Worm (Caenorhabditis elegans) whole organism, early embryonic: ENCODE results near the gene tax-4.

Source experiments
- B0310.2 ChIP-seq: sonication (generic microtip); optimal IDR thresholded peaks from 2 replicates; lab custom pipeline; 2016; ENCODE audit warnings: mild to moderate bottlenecking, missing genetic modification characterization, missing compliant biosample characterization
- F13C5.2 ChIP-seq: sonication (generic microtip); optimal IDR thresholded peaks from 2 replicates; lab custom pipeline; 2017; ENCODE audit warnings: mild to moderate bottlenecking, missing genetic modification characterization, inconsistent platforms, missing compliant biosample characterization
- aly-1 ChIP-seq: sonication (generic microtip); optimal IDR thresholded peaks from 2 replicates; lab custom pipeline; 2016; ENCODE audit warnings: missing genetic modification characterization, missing compliant biosample characterization
- ama-1 ChIP-seq: fragments of 150-350 bp; optimal IDR thresholded peaks from 2 replicates; lab custom pipeline; 2014
- ceh-13 ChIP-seq: fragments of 200-800 bp; sonication (Bioruptor generic); optimal IDR thresholded peaks from 2 replicates; lab custom pipeline; 2018; ENCODE audit warnings: mild to moderate bottlenecking, missing genetic modification characterization, missing compliant biosample characterization
- ceh-36 ChIP-seq: sonication (generic microtip); optimal IDR thresholded peaks from 2 replicates; lab custom pipeline; 2016; ENCODE audit warnings: missing genetic modification characterization, inconsistent platforms, missing compliant biosample characterization
- ets-7 ChIP-seq: sonication (generic microtip); optimal IDR thresholded peaks from 2 replicates; lab custom pipeline; 2016; ENCODE audit warnings: missing genotype, missing genetic modification characterization, missing compliant biosample characterization
- flt-1 ChIP-seq: fragments of 200-800 bp; sonication (Bioruptor generic); IDR thresholded peaks from 2 replicates; pipeline ENCODE4 v1.3.6; 2022; ENCODE audit warnings: missing genetic modification characterization, missing compliant biosample characterization
- hmbx-1 ChIP-seq: sonication (generic microtip); optimal IDR thresholded peaks from 2 replicates; lab custom pipeline; 2016; ENCODE audit warnings: mild to moderate bottlenecking, missing genetic modification characterization, missing compliant biosample characterization
- hmg-4 ChIP-seq: fragments of 200-800 bp; sonication (Bioruptor generic); optimal IDR thresholded peaks from 2 replicates; lab custom pipeline; 2018; ENCODE audit warnings: mild to moderate bottlenecking, missing genetic modification characterization, missing compliant biosample characterization
- hnd-1 ChIP-seq: sonication (generic microtip); optimal IDR thresholded peaks from 2 replicates; lab custom pipeline; 2016; ENCODE audit warnings: missing genetic modification characterization, missing compliant biosample characterization
- pes-1 ChIP-seq: fragments of 200-800 bp; sonication (Bioruptor generic); IDR thresholded peaks from 2 replicates; pipeline ENCODE4 v1.3.6; 2022; ENCODE audit warnings: missing genetic modification reagents, missing genetic modification characterization, missing compliant biosample characterization
- scrt-1 ChIP-seq: fragments of 200-800 bp; sonication (Bioruptor generic); IDR thresholded peaks from 2 replicates; pipeline ENCODE4 v1.3.6; 2022; ENCODE audit warnings: missing genetic modification characterization, missing compliant biosample characterization
- sea-1 ChIP-seq: fragments of 200-800 bp; sonication (Bioruptor generic); conservative IDR thresholded peaks from 2 replicates; pipeline ENCODE4 v1.3.6; 2022; ENCODE audit warnings: missing genetic modification characterization, missing compliant biosample characterization
- tbx-11 ChIP-seq: fragments of 200-800 bp; sonication (Bioruptor generic); IDR thresholded peaks from 2 replicates; pipeline ENCODE4 v1.3.6; 2022; ENCODE audit warnings: missing genetic modification characterization, missing compliant biosample characterization
- tbx-37 ChIP-seq: fragments of 200-800 bp; sonication (Bioruptor generic); conservative IDR thresholded peaks from 2 replicates; pipeline ENCODE4 v1.3.6; 2022; ENCODE audit warnings: missing genetic modification reagents, missing genetic modification characterization, missing compliant biosample characterization
- tra-4 ChIP-seq: sonication (generic microtip); optimal IDR thresholded peaks from 2 replicates; lab custom pipeline; 2017; ENCODE audit warnings: missing genetic modification characterization, missing compliant biosample characterization

The tax-4 gene

DNA sequence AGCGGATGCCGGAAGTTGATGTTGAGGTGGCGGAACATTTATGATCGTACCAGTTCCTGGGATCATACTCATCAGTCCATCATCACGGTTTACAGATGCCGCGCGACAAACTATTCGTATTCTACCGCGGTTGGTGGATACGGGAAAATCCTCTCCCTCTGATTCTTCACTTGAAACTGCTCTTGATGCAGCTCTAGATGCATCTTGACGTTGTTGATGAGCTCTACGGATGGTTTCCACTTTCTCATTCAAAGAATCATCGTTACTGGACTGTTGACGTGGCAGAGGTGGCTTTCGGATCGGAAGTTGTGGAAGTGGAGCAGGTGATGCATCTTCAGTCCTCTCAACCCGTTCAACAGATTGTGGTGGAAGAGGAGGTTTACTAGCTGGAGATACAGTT is 32.2 kb upstream of the tax-4 start:
- no peak for TF ChIP-seq hmbx-1

DNA sequence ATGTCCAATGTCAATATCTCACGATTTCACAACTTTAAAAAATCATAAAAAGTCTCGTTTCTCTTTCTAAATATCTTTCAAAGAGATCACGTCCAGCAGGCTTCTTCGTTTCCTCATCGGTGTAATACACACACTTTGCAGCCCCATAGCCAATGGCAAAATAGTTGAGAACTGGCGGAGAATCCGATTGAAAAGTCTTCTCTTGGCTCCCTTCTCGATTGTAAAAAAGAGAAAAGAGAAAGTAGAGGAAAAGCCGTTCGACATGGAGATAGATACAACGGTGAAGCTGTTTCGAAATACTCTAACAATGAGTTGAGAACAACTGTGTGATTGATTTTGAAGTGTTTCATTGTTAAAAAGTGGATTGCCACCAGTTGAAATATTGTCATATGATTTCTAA is 29.6 kb upstream of the tax-4 start:
- TF ChIP-seq pes-1 (GFP tag; lab: Robert Waterston, UW) = no peak
- no peak for TF ChIP-seq F13C5.2 (tag; lab: Kevin White, UChicago)
- no peak for TF ChIP-seq ceh-13 (GFP tag; lab: Kevin White, UChicago)

DNA sequence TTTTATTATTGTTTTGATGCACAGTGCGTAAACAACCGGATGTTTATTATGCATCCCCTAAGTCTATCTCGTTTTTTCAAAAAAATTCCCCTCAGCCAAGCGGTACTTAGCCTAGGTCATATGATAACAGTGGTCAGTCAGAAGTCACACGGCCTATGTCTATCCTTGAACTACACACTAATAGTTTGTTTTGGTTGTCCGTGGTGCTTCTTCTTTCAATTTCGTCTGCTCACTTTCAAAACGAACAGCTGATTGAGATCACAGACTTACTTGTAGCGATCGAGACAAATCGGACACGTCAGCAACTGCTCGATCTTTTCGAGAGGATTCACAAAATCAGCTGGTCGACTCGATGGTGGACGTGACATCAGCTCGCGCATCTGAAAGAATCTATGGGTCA is 28.4 kb upstream of the tax-4 start:
- no peak for TF ChIP-seq hnd-1 (tag; lab: Kevin White, UChicago)
- no peak for TF ChIP-seq ceh-13 (GFP tag; lab: Kevin White, UChicago)
- TF ChIP-seq hmbx-1 = no peak
- TF ChIP-seq ceh-36 = no peak
- no peak for TF ChIP-seq F13C5.2 (tag; lab: Kevin White, UChicago)
- no peak for TF ChIP-seq flt-1
- TF ChIP-seq scrt-1 (GFP tag; lab: Robert Waterston, UW) = no peak
- TF ChIP-seq aly-1 (tag; lab: Kevin White, UChicago) = no peak
- TF ChIP-seq B0310.2 (tag; lab: Kevin White, UChicago) = no peak
- no peak for TF ChIP-seq sea-1 (GFP tag; lab: Robert Waterston, UW)
- no peak for TF ChIP-seq hmg-4 (GFP tag; lab: Kevin White, UChicago)
- no peak for TF ChIP-seq tra-4
- no peak for TF ChIP-seq pes-1 (GFP tag; lab: Robert Waterston, UW)
- no peak for TF ChIP-seq ama-1 (lab: Kevin White, UChicago)

DNA sequence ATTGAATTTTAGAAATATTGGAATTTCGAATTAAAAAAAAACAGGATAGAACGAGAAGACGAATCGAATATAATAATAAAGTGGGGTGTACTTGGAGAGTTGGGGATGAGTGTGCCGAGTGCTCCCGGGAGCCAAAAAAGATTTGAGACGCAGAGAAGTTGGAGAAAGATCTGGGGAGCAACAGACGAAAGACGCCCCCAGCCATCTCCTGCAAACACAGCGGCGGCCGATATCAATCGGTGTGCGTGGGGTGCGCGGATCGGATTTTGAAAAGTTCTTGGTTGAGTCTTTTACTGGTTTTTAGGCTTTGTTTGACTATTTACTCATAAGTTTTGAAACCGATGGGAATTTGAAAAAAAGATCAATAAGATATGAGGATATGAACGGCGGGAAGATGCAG is 27.5 kb upstream of the tax-4 start, which contains the start of gene nhl-1:
Gene nhl-1, minus strand, starts transcription at position 101 of the 400 bp plus-strand sequence.
- TF ChIP-seq hnd-1 (tag; lab: Kevin White, UChicago) = no peak
- no peak for TF ChIP-seq scrt-1 (GFP tag; lab: Robert Waterston, UW)
- TF ChIP-seq tra-4 = no peak
- TF ChIP-seq hmbx-1 = no peak
- no peak for TF ChIP-seq flt-1
- no peak for TF ChIP-seq ceh-13 (GFP tag; lab: Kevin White, UChicago)
- TF ChIP-seq tbx-37 (GFP tag; lab: Robert Waterston, UW) = no peak
- no peak for TF ChIP-seq aly-1 (tag; lab: Kevin White, UChicago)
- no peak for TF ChIP-seq B0310.2 (tag; lab: Kevin White, UChicago)
- no peak for TF ChIP-seq hmg-4 (GFP tag; lab: Kevin White, UChicago)
- TF ChIP-seq ets-7 (tag; lab: Kevin White, UChicago) = no peak
- no peak for TF ChIP-seq ceh-36
- TF ChIP-seq pes-1 (GFP tag; lab: Robert Waterston, UW) = no peak
- TF ChIP-seq F13C5.2 (tag; lab: Kevin White, UChicago) = no peak

DNA sequence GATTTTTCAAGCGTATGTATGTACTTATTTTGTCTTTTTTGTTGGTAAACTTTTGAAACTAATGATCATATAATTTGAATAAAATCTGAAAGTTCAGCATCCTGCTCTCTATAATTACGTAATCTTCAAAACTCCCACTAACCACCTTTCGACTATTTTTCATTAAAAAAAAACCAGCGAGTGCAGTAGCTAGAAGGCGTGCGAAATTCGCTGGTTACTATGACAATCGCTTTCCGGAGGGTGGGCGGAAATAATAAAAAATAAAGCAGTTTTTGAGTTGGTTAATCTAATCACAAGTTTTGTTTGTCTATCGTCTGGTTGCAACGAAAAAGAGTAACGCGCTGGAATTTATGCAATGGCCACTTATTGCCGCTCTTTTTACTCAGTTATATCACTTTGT is 26.6 kb upstream of the tax-4 start, which contains the start of gene irld-34:
Gene irld-34, plus strand, starts transcription at position 301 of the 400 bp plus-strand sequence.
- no peak for TF ChIP-seq hmbx-1
- TF ChIP-seq tra-4 = no peak

DNA sequence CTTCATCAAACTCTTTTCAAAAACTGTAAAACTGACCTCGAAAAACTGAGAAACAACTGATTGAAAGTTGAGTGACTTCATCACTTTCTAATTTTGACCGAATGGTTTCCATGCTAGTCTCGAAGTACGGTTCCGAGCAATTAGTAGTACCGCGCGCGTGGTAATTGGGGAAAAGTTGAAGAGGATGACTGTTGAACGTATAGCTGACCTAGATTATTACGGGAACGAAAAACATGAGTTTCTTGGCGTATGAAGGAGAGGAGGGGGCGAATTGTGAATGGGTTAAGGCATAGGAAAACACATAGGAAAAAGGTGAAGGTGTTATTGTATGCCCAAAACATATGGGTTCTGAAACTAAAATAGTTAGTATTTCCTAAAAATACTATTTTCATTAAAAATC is 19.8 kb upstream of the tax-4 start, which contains the start of gene ptr-9:
Gene ptr-9, minus strand, starts transcription at position 101 of the 400 bp plus-strand sequence.
- TF ChIP-seq sea-1 (GFP tag; lab: Robert Waterston, UW) (no peak), tra-4 (no peak), ets-7 (tag; lab: Kevin White, UChicago) (no peak), F13C5.2 (tag; lab: Kevin White, UChicago) (no peak), scrt-1 (GFP tag; lab: Robert Waterston, UW) (no peak)

DNA sequence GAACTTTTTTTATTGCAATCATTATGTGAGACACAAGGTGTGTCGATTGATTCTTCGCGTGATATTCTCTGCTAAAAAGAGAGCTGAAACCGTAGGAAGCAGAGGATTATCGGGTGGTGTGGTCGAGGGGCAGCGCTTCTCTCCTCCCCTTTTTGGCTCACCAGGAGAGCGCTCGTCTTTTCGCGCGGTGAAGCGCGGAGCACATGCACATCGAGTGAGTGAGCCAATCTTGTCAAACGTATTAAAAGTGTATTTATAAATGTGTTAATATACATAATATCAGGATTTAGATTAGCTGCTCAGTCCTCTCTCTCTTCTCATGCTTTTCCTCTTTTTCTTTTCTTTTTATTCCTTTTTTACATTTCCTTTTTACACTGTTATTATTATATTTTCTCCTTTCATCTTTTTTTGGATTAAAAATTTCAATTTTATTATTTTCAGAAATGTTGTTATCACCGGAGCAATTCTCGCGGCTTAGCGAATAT is 18.7 kb upstream of the tax-4 start, which contains the start of gene dgk-3:
Gene dgk-3, plus strand, starts transcription at position 435 of the 485 bp plus-strand sequence.
- TF ChIP-seq aly-1 (tag; lab: Kevin White, UChicago) (no peak), ets-7 (tag; lab: Kevin White, UChicago) (no peak), F13C5.2 (tag; lab: Kevin White, UChicago) (no peak), sea-1 (GFP tag; lab: Robert Waterston, UW) (no peak), ama-1 (lab: Kevin White, UChicago) (no peak), flt-1 (no peak), ceh-36 (no peak), tra-4 (no peak), tbx-37 (GFP tag; lab: Robert Waterston, UW) (no peak), tbx-11 (no peak), B0310.2 (tag; lab: Kevin White, UChicago) (no peak), hmbx-1 (no peak), pes-1 (GFP tag; lab: Robert Waterston, UW) (no peak), scrt-1 (GFP tag; lab: Robert Waterston, UW) (no peak), hmg-4 (GFP tag; lab: Kevin White, UChicago) (no peak), hnd-1 (tag; lab: Kevin White, UChicago) (no peak), ceh-13 (GFP tag; lab: Kevin White, UChicago) (no peak)

DNA sequence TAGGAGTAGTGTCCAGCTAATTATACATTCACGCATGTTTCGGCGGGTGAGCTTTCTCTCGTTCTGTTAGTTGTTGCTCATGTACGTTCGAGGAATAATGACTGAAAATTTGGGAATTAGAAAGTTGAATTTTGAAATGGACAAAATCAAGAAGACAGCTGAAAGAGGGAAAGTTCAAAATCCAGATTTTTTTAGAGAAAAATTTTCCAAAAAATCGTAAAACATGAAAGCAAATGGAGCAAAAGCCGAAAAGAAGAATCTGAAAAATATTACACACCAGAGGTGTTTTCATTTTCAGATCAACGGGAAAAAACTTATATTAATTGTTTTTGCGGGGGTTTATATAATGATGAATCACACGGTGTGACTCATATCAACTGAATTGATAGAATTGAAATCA is 8.6 kb upstream of the tax-4 start, which contains the start of gene ina-1:
Gene ina-1, minus strand, starts transcription at position 101 of the 400 bp plus-strand sequence.
- TF ChIP-seq hmg-4 (GFP tag; lab: Kevin White, UChicago) = no peak
- no peak for TF ChIP-seq tra-4
- no peak for TF ChIP-seq hnd-1 (tag; lab: Kevin White, UChicago)
- no peak for TF ChIP-seq aly-1 (tag; lab: Kevin White, UChicago)

DNA sequence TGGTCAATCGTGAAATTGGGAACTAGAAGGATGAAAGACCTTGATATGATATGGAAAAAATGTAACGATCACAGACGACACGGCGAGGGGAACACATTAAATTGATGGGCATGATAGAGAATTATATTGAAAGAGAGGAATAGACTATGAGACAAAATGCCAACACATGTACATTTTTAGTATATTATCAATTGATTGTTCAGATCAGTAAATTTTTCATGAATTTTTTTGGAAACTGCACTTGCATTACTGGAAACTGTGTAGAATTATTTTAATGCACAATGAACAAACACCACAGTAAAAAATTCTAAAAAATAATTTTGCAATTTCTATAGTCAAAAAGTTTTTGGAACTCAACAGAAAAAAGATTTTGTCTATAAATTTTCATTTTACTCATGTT is 8.1 kb upstream of the tax-4 start:
- TF ChIP-seq pes-1 (GFP tag; lab: Robert Waterston, UW) (no peak), B0310.2 (tag; lab: Kevin White, UChicago) (no peak), tra-4 (no peak), scrt-1 (GFP tag; lab: Robert Waterston, UW) (no peak), hmbx-1 (no peak), sea-1 (GFP tag; lab: Robert Waterston, UW) (no peak), tbx-37 (GFP tag; lab: Robert Waterston, UW) (no peak), F13C5.2 (tag; lab: Kevin White, UChicago) (no peak), hmg-4 (GFP tag; lab: Kevin White, UChicago) (no peak), ets-7 (tag; lab: Kevin White, UChicago) (no peak), flt-1 (no peak), ceh-13 (GFP tag; lab: Kevin White, UChicago) (no peak)
